Fruit fly (Drosophila melanogaster) Kc167 (cell line): ENCODE measurements around the gene CG14421.

Source experiments
- Myc ChIP-seq: fragments of >200 bp; optimal IDR thresholded peaks from 2 replicates; lab custom pipeline; 2017; ENCODE audit warnings: missing external identifiers
- Sin3A ChIP-seq: fragments of >200 bp; optimal IDR thresholded peaks from 2 replicates; lab custom pipeline; 2018; ENCODE audit warnings: missing external identifiers
- h ChIP-seq: fragments of >200 bp; optimal IDR thresholded peaks from 3 replicates; lab custom pipeline; 2018; ENCODE audit warnings: missing external identifiers
- insv ChIP-seq: fragments of >200 bp; optimal IDR thresholded peaks from 3 replicates; lab custom pipeline; 2018; ENCODE audit warnings: missing external identifiers
- psq ChIP-seq: fragments of >200 bp; optimal IDR thresholded peaks from 2 replicates; lab custom pipeline; 2017; ENCODE audit warnings: missing external identifiers
- ttk ChIP-seq: sonication (Bioruptor generic); optimal IDR thresholded peaks from 2 replicates; lab custom pipeline; 2017; ENCODE audit warnings: missing external identifiers

CG14421 gene

DNA sequence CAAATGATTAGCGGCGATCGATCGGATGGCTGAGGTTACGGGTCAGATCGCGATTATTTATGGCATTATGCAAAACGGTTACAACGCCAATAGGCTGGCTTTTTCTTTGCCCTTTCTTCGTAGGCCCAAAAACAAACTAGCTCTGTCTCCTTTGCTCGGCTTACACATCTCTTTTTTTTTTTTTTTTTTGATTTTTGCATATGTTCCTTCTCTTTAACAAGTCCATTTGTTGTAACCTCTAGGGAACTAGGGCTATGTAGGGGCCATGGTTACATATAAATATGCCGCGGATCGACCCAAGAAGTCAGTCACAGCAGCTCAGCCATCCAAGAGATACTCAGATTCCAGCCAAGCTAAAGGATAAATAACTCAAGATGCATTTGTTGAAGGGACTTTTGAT, at the start of gene CG14421:
Gene CG14421 (plus strand): TSS at position 301 of the 400 bp plus-strand sequence.
- TF ChIP-seq ttk (no peak), psq (no peak), Myc (lab: Kevin White, UChicago) (no peak), h (lab: Kevin White, UChicago) (no peak), insv (lab: Kevin White, UChicago) (no peak), Sin3A (lab: Kevin White, UChicago) (no peak)

DNA sequence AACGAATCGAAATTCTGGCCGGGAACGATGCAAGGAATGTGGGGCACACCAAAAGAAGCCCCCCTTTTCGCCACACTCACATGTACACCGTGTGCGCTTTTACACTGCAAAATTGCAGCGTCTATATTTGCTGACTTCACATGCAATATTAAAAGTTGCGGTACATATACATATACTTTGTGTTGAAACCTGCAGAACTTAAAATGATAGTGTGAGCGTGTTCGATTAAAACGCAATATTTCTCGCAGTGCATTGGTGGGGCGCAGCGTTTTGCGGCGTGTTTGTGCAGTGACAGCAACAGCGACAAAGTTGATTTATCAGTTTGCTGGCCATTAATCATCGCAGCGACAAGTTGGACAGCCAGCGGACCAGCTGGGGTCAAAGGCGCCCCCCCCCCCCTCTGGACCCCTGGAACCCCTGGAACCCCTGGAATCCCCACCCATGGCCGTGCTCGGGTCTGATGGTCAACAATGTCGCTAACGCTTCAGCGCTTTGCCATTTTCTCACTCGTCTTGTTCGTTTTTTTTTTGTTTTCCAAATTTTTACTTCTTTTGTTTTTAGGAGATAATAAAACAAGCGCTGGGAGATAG, 34.0 kb upstream of the CG14421 start:
- TF ChIP-seq Sin3A (lab: Kevin White, UChicago) (no peak), psq (no peak), Myc (lab: Kevin White, UChicago) (no peak), ttk (no peak), insv (lab: Kevin White, UChicago) (no peak), h (lab: Kevin White, UChicago) (no peak)

DNA sequence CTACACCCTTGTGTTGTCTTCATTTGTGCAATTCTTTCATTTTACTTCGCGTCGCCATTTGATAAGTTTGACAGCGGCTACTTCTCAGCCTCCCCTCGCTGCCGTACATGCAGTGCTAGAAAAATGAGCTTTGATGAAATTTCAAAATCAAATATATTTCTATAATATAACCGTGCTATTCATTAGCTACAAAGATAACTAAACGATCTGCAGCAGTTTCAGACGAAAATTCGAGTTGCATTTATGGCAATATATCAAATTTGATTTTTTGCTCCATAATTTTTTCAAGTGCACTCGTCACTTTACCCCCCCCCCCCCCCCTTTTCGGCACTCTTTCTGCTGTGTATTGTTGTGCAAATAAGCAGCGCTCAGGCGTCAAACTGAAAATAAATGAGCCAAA, 28.6 kb upstream of the CG14421 start:
- TF ChIP-seq h (lab: Kevin White, UChicago): no peak
- no peak for TF ChIP-seq psq
- TF ChIP-seq Myc (lab: Kevin White, UChicago): no peak
- TF ChIP-seq Sin3A (lab: Kevin White, UChicago): no peak
- TF ChIP-seq ttk: no peak

DNA sequence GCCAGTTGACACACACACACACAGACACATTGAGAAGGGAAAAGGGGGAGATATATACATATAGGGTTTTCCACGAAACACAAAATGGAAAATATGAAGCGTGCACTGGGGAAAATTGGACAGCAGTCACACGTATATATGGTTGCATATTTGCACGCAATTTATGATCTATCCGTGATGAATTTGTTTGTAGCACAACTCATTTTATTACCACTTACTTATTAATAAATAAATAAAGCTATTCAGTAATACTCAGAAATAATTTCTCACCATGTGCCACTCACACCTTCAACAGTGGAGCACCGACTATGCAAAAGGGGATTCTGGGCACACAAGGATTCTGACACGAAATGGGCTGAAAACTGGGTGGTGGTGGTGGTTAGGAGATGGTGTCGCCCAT, 27.1 kb upstream of the CG14421 start:
- TF ChIP-seq ttk (no peak), h (lab: Kevin White, UChicago) (no peak), Myc (lab: Kevin White, UChicago) (no peak), insv (lab: Kevin White, UChicago) (no peak), psq (no peak), Sin3A (lab: Kevin White, UChicago) (no peak)

DNA sequence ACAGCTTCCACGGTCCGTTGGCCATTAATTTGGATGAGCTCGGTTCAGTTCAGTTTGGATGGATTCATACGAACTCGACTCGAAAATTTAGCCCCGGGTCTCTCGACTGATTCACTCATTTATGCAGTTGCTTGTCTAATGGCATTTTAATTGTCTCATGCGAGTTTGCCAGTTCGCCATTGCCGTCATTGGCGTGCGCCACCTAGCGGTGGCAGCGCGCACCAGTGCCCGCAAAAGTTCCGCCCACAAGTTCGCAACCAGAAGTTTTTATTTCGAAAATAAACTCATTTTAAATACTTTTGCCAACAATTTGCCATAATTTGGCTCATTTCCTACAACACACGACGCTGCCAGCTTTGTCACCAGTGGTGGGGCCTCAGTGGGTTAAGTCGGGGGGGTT, 26.1 kb upstream of the CG14421 start:
- TF ChIP-seq Sin3A (lab: Kevin White, UChicago): no peak
- TF ChIP-seq ttk: no peak
- no peak for TF ChIP-seq h (lab: Kevin White, UChicago)
- TF ChIP-seq Myc (lab: Kevin White, UChicago): no peak
- TF ChIP-seq psq: no peak
- TF ChIP-seq insv (lab: Kevin White, UChicago): no peak

DNA sequence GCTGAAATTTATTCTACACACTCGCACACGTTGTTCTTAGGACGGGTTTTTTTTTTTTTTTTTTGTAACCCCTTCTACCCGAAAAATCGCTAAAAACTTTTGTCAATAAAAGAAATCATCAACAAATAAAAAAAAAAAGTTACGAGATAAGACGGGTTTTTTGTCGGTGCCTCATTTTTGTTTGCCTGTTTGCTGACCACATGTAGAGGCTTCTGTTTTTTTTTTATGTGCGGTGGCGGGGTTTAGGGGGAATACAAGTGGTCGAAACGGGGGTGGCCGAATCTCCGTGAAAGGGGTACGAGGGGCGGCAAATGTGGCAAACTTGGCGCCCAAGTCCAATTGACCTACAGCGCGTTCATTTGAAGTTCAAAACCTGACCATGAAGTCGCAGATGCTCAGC, 22.7 kb upstream of the CG14421 start:
- TF ChIP-seq insv (lab: Kevin White, UChicago): no peak
- TF ChIP-seq ttk: no peak
- TF ChIP-seq Myc (lab: Kevin White, UChicago): no peak
- no peak for TF ChIP-seq psq
- TF ChIP-seq Sin3A (lab: Kevin White, UChicago): no peak
- no peak for TF ChIP-seq h (lab: Kevin White, UChicago)

DNA sequence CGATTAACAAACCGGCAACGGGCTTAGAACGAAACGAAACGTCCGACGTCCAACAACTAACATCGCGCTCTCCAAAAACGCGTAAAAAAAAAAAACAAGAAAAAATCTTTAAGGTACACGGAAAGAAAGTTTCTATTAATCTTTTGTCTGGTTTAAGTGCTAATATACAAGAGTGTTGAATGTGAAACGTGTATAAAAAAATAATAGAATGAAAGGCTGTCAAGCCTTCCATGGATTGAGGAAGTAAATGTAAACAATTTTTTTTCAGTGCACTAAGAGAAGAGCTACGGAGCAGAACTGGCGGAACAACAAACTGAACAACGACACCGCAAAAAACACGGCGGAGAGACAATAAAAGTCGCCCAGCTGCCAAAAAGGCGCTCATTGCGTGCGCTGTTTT, 21.5 kb upstream of the CG14421 start, which contains the start of gene CG3588:
Gene CG3588 (plus strand): TSS at position 29 of the 400 bp plus-strand sequence.
- no peak for TF ChIP-seq Myc (lab: Kevin White, UChicago)
- no peak for TF ChIP-seq h (lab: Kevin White, UChicago)
- no peak for TF ChIP-seq Sin3A (lab: Kevin White, UChicago)
- TF ChIP-seq insv (lab: Kevin White, UChicago): no peak
- no peak for TF ChIP-seq ttk
- TF ChIP-seq psq: no peak

DNA sequence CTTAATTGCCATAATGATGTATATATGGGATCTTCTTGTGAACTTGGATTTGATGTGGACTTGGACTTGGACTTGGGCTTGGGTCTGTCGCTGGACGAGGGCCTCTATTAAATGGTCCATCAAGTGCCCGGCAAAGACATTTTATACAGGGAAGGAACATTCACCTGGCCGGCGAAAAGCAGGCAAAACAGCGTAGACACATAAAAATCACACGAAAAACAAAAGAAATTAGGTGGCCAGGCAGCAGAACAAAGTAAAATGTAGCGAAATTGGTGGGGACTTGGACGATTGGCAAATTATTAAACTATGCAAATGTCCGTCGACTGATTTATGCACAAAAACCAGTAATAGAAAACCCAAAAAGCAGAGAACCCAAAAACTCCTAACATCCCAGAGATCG, 14.1 kb upstream of the CG14421 start, which contains the start of gene CG14424:
Gene CG14424 (minus strand): TSS at position 101 of the 400 bp plus-strand sequence.
- TF ChIP-seq h (lab: Kevin White, UChicago) (no peak), ttk (no peak)

DNA sequence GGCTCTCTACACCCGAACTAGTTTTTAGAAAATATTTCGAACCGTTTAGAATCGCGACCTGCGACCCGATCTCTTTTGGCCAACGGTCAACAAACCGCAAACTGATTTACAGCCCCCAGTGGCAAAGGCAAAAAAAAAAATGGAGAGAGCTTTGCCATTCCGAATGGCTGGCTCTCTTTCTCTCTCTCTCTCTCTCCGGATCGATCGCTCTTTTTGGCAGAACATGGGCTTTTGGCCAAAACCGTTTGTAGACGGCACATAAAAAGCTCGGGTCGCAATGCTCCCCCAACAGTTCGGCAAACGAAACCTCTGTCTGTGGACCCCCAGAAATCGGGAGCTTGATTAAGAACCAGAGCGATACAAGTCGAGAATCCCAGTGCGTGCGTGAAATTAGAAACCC, 11.7 kb upstream of the CG14421 start, which contains the start of gene CG32793:
Gene CG32793 (plus strand): TSS at position 301 of the 400 bp plus-strand sequence.
- TF ChIP-seq Sin3A (lab: Kevin White, UChicago): no peak
- TF ChIP-seq ttk: no peak
- no peak for TF ChIP-seq psq
- no peak for TF ChIP-seq Myc (lab: Kevin White, UChicago)
- TF ChIP-seq insv (lab: Kevin White, UChicago): no peak
- no peak for TF ChIP-seq h (lab: Kevin White, UChicago)

DNA sequence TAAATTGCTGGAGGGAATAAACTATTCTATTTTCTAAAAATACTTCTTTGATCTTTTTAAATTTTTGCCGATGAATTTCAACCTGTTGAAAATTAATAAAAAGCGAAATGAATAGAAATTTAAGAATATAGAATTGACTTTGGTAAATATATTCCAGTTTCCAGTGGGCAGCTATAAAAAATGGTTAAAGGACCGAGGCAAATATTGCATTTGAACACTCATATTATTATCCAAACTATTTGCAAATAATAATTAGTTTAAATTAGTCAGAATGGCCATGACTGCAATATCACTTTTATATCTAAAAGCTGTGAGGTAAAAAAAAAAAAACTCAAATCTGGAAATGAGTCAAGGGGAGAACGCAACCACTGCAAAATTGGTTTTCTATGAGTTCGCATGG, 6.4 kb upstream of the CG14421 start, which contains the start of gene CG3592:
Gene CG3592 (plus strand): TSS at position 301 of the 400 bp plus-strand sequence.
- TF ChIP-seq Sin3A (lab: Kevin White, UChicago): no peak
- no peak for TF ChIP-seq Myc (lab: Kevin White, UChicago)
- TF ChIP-seq insv (lab: Kevin White, UChicago): no peak
- TF ChIP-seq h (lab: Kevin White, UChicago): no peak
- TF ChIP-seq psq: no peak
- no peak for TF ChIP-seq ttk

DNA sequence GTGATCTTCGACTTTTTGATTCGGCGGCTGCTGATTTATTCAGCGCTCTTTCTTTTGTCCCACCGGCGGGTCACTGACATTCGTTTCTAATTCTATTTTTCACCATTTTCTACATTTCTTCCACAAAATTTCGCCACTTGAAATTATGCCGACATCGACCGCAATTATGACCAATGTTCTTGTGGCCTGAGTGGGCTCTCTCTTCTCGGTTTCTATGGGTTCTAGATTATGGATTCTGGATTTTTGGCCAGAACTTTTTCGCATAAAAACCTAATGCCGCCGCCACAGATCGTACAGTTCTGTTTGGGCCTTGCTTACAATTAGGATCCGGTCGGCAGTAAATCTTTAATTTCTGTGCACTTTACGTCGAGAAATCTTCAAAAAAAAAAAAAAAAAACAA, 4.5 kb upstream of the CG14421 start, which contains the start of gene CG3598:
Gene CG3598 (plus strand): TSS at position 301 of the 400 bp plus-strand sequence.
- TF ChIP-seq insv (lab: Kevin White, UChicago): no peak
- no peak for TF ChIP-seq Sin3A (lab: Kevin White, UChicago)
- TF ChIP-seq psq: no peak
- TF ChIP-seq h (lab: Kevin White, UChicago): no peak
- TF ChIP-seq Myc (lab: Kevin White, UChicago): no peak
- no peak for TF ChIP-seq ttk

DNA sequence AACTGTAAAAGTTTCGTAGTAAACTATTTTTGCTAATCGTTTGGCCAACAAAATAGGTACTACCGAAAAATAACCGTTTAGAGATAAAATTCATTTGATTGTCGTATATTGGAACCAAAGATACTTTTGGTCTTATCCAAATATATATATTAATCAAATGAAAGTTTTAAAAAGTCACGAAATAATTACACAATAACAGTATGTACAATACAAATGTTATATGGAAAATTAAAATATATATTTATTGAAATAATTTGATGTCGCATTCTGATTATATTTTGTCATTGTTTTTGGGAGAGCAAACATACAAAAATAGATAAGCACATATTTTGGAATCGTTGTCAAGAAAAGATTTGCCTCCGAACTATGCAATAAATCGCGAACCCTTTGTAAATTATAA, 2.7 kb upstream of the CG14421 start, which contains the start of gene CG14420:
Gene CG14420 (plus strand): TSS at position 301 of the 400 bp plus-strand sequence.
- TF ChIP-seq Sin3A (lab: Kevin White, UChicago): no peak
- no peak for TF ChIP-seq insv (lab: Kevin White, UChicago)
- no peak for TF ChIP-seq psq
- TF ChIP-seq Myc (lab: Kevin White, UChicago): no peak
- TF ChIP-seq h (lab: Kevin White, UChicago): no peak
- TF ChIP-seq ttk: no peak
